Fruit fly (Drosophila melanogaster): ENCODE data around the gene Samuel.
A peak's percentile ranks its signal among the peaks of the same experiment; 100 is the strongest.

Samuel gene

dm6 chr2L:11106562-11106962 lies 39.8 kb upstream of the Samuel start, which contains the start of gene Reps (continued):
- peak; percentile 95 for TF ChIP-seq Poxn (GFP tag; IDR thresholded peaks at IDR 0.05)
- peak; percentile 98 for TF ChIP-seq cato (GFP tag; optimal IDR thresholded peaks at IDR 0.05; ENCODE audit: borderline replicate concordance)
- TF ChIP-seq tgo (GFP tag; IDR thresholded peaks at IDR 0.05), result peak; percentile 99
- peak; percentile 98 for TF ChIP-seq jigr1 (GFP tag; IDR thresholded peaks at IDR 0.05)
- TF ChIP-seq CG13123 (GFP tag; optimal IDR thresholded peaks at IDR 0.05), result peak; percentile 97
- peak; percentile 52; the same call in 2 of the 3 replicates for TF ChIP-seq vnd (GFP tag; IDR thresholded peaks at IDR 0.05; ENCODE audit: partially characterized antibody)
- TF ChIP-seq Myb (GFP tag; optimal IDR thresholded peaks at IDR 0.05), result peak; percentile 88
- TF ChIP-seq nau (GFP tag; optimal IDR thresholded peaks at IDR 0.05), result no peak
- TF ChIP-seq CTCF (GFP tag; optimal IDR thresholded peaks at IDR 0.05), result peak; percentile 71
- TF ChIP-seq CG5245 (GFP tag; optimal IDR thresholded peaks at IDR 0.05), result peak; percentile 98
- peak; percentile 78 for TF ChIP-seq CG15479 (GFP tag; optimal IDR thresholded peaks at IDR 0.05)
- peak; percentile 83 for TF ChIP-seq Sry-δ (GFP tag; optimal IDR thresholded peaks at IDR 0.05)
- peak; percentile 99 for TF ChIP-seq wdn (GFP tag; IDR thresholded peaks at IDR 0.05)
- peak; percentile 88 for TF ChIP-seq wek (GFP tag; optimal IDR thresholded peaks at IDR 0.05)
- peak; percentile 75 to 82 for TF ChIP-seq tll (GFP tag; optimal IDR thresholded peaks at IDR 0.05)
- peak; percentile 96 for TF ChIP-seq shn (GFP tag; optimal IDR thresholded peaks at IDR 0.05)
- peak; percentile 96 for TF ChIP-seq CG12219 (GFP tag; optimal IDR thresholded peaks at IDR 0.05)
- TF ChIP-seq usp (GFP tag; optimal IDR thresholded peaks at IDR 0.05), result no peak
- peak; percentile 99 for TF ChIP-seq CG3281 (GFP tag; optimal IDR thresholded peaks at IDR 0.05)
- peak; percentile 99 for TF ChIP-seq CG6272 (GFP tag; IDR thresholded peaks at IDR 0.05)
- TF ChIP-seq Ravus (GFP tag; IDR thresholded peaks at IDR 0.05), result peak; percentile 97
- TF ChIP-seq HmgD (GFP tag; optimal IDR thresholded peaks at IDR 0.05), result peak; percentile 96
- TF ChIP-seq CG30431 (GFP tag; optimal IDR thresholded peaks at IDR 0.05), result peak; percentile 99
- peak; percentile 100 for TF ChIP-seq CG7928 (GFP tag; optimal IDR thresholded peaks at IDR 0.05)
- no peak for TF ChIP-seq prd (optimal IDR thresholded peaks at IDR 0.05)
- peak; percentile 100 for TF ChIP-seq prd (GFP tag; IDR thresholded peaks at IDR 0.05)
- TF ChIP-seq Ets97D (GFP tag; optimal IDR thresholded peaks at IDR 0.05), result peak; percentile 95
- peak; percentile 96 for TF ChIP-seq CG7357 (GFP tag; IDR thresholded peaks at IDR 0.05)
- peak; percentile 100 for TF ChIP-seq sens (GFP tag)
- peak; percentile 98 for TF ChIP-seq trh (GFP tag; optimal IDR thresholded peaks at IDR 0.05)
- TF ChIP-seq Hand (GFP tag; optimal IDR thresholded peaks at IDR 0.05), result peak; percentile 88
- TF ChIP-seq gsb (GFP tag; IDR thresholded peaks at IDR 0.05), result peak; percentile 97
- TF ChIP-seq zen (tag; optimal IDR thresholded peaks at IDR 0.05), result peak; percentile 99
- TF ChIP-seq pum (GFP tag; optimal IDR thresholded peaks at IDR 0.05), result peak; percentile 98
- TF ChIP-seq Gsc (GFP tag; IDR thresholded peaks at IDR 0.05), result peak; percentile 98
- TF ChIP-seq gcm (GFP tag; optimal IDR thresholded peaks at IDR 0.05), result peak; percentile 97
- TF ChIP-seq eyg (GFP tag; optimal IDR thresholded peaks at IDR 0.05), result peak; percentile 92
- no peak for TF ChIP-seq tna (GFP tag; IDR thresholded peaks at IDR 0.05; ENCODE audit: partially characterized antibody)
- peak; percentile 98 for TF ChIP-seq CG14710 (tag; optimal IDR thresholded peaks at IDR 0.05)
- TF ChIP-seq sqz (GFP tag; optimal IDR thresholded peaks at IDR 0.05), result peak; percentile 96
- peak; percentile 93 for TF ChIP-seq fd102C (GFP tag; optimal IDR thresholded peaks at IDR 0.05)
- peak; percentile 60; the same call in 2 of the 3 replicates for TF ChIP-seq CG7963 (GFP tag; IDR thresholded peaks at IDR 0.05; ENCODE audit: partially characterized antibody)
- TF ChIP-seq CG10274 (GFP tag; optimal IDR thresholded peaks at IDR 0.05), result peak; percentile 92
- TF ChIP-seq Ets65A (GFP tag), result peak; percentile 100
- TF ChIP-seq CG17829 (tag; optimal IDR thresholded peaks at IDR 0.05), result peak; percentile 99
- peak; percentile 96 for TF ChIP-seq Antp (GFP tag; optimal IDR thresholded peaks at IDR 0.05)
- peak; percentile 57 for TF ChIP-seq ash1 (GFP tag; optimal IDR thresholded peaks at IDR 0.05)
- peak; percentile 97 for TF ChIP-seq rib (GFP tag; IDR thresholded peaks at IDR 0.05)
- peak; percentile 99 for TF ChIP-seq CG2199 (GFP tag; IDR thresholded peaks at IDR 0.05)
- peak; percentile 90 for TF ChIP-seq E2f2 (GFP tag; IDR thresholded peaks at IDR 0.05)
- TF ChIP-seq CG2120 (GFP tag; optimal IDR thresholded peaks at IDR 0.05), result peak; percentile 99
- TF ChIP-seq otp (GFP tag; IDR thresholded peaks at IDR 0.05), result peak; percentile 98

Measured in whole organism, embryonic.